6 worm cellular contexts compared by ENCODE assay signal in genomic region chrII:10197091-10197675, ce11.
A peak's percentile ranks its signal among the peaks of the same experiment; 100 is the strongest.
TF ChIP-seq lines count a peak whose summit lies in the region.

R05H5.3 (plus strand) TSS chrII:10197625.

TF ChIP-seq in whole organism, L1 larva, 84 proteins besides CTCF, POLR2A, EP300 and RAD21 (continues in another document):
- TF ChIP-seq aha-1 (tag; optimal IDR thresholded peaks at IDR 0.05; lab: Kevin White, UChicago) (no peak), nhr-84 (tag; optimal IDR thresholded peaks at IDR 0.05; lab: Kevin White, UChicago) (no peak), ceh-90 (tag; optimal IDR thresholded peaks at IDR 0.05; lab: Kevin White, UChicago) (no peak), ztf-11 (tag; optimal IDR thresholded peaks at IDR 0.05; lab: Kevin White, UChicago) (no peak), pqm-1 (tag; optimal IDR thresholded peaks at IDR 0.05; lab: Kevin White, UChicago) (no peak), hlh-4 (tag; optimal IDR thresholded peaks at IDR 0.05; lab: Kevin White, UChicago) (no peak), snpc-4 (tag; optimal IDR thresholded peaks at IDR 0.05; lab: Kevin White, UChicago) (no peak), mdl-1 (tag; optimal IDR thresholded peaks at IDR 0.05; lab: Kevin White, UChicago) (no peak), F16B12.6 (tag; optimal IDR thresholded peaks at IDR 0.05; lab: Kevin White, UChicago) (no peak), C16A3.4 (tag; optimal IDR thresholded peaks at IDR 0.05; lab: Kevin White, UChicago) (peak; percentile 67), ceh-8 (GFP tag; optimal IDR thresholded peaks at IDR 0.05; lab: Kevin White, UChicago) (no peak), Y116A8C.19 (tag; optimal IDR thresholded peaks at IDR 0.05; lab: Kevin White, UChicago; ENCODE audit: borderline replicate concordance) (no peak), ztf-4 (tag; optimal IDR thresholded peaks at IDR 0.05; lab: Kevin White, UChicago) (no peak), ceh-82 (tag; optimal IDR thresholded peaks at IDR 0.05; lab: Kevin White, UChicago) (peak in 1 of 3 experiments; percentile 66), lin-15B (tag; optimal IDR thresholded peaks at IDR 0.05; lab: Kevin White, UChicago) (peak; percentile 75)

TF ChIP-seq in whole organism, L2 larva, 48 proteins besides CTCF, POLR2A, EP300 and RAD21 (continues in another document):
- peak; percentile 27 for TF ChIP-seq sma-3 (GFP tag; optimal IDR thresholded peaks at IDR 0.05; lab: Kevin White, UChicago)
- TF ChIP-seq sma-9 (GFP tag; optimal IDR thresholded peaks at IDR 0.05; lab: Kevin White, UChicago) = peak; percentile 30
- TF ChIP-seq sma-9 (tag; optimal IDR thresholded peaks at IDR 0.05; lab: Kevin White, UChicago) = no peak
- TF ChIP-seq nhr-237 (tag; optimal IDR thresholded peaks at IDR 0.05; lab: Kevin White, UChicago) = no peak
- TF ChIP-seq lin-39 (tag; optimal IDR thresholded peaks at IDR 0.05; lab: Kevin White, UChicago) = no peak
- TF ChIP-seq unc-62 (GFP tag; optimal IDR thresholded peaks at IDR 0.05; lab: Kevin White, UChicago) = no peak
- TF ChIP-seq nhr-25 (tag; optimal IDR thresholded peaks at IDR 0.05; lab: Kevin White, UChicago) = no peak
- no peak for TF ChIP-seq ztf-11 (tag; optimal IDR thresholded peaks at IDR 0.05; lab: Kevin White, UChicago)
- no peak for TF ChIP-seq skn-1 (tag; optimal IDR thresholded peaks at IDR 0.05; lab: Kevin White, UChicago)
- TF ChIP-seq alr-1 (tag; optimal IDR thresholded peaks at IDR 0.05; lab: Kevin White, UChicago) = no peak
- TF ChIP-seq lsy-2 (tag; optimal IDR thresholded peaks at IDR 0.05; lab: Kevin White, UChicago) = peak in 1 of 2 experiments; percentile 78
- TF ChIP-seq aly-2 (tag; optimal IDR thresholded peaks at IDR 0.05; lab: Kevin White, UChicago) = no peak
- TF ChIP-seq nhr-23 (tag; optimal IDR thresholded peaks at IDR 0.05; lab: Kevin White, UChicago) = no peak
- peak; percentile 54 for TF ChIP-seq lin-13 (GFP tag; optimal IDR thresholded peaks at IDR 0.05; lab: Kevin White, UChicago)
- peak; percentile 69 for TF ChIP-seq nhr-129 (tag; optimal IDR thresholded peaks at IDR 0.05; lab: Kevin White, UChicago)
- no peak for TF ChIP-seq mbf-1 (tag; optimal IDR thresholded peaks at IDR 0.05; lab: Kevin White, UChicago)

TF ChIP-seq in whole organism, L3 larva, 47 proteins besides CTCF, POLR2A, EP300 and RAD21:
- TF ChIP-seq nhr-11 (tag; optimal IDR thresholded peaks at IDR 0.05; lab: Kevin White, UChicago) (peak; percentile 60), ceh-28 (tag; optimal IDR thresholded peaks at IDR 0.05; lab: Kevin White, UChicago) (no peak), R02D3.7 (tag; optimal IDR thresholded peaks at IDR 0.05; lab: Kevin White, UChicago) (peak; percentile 73), lin-15B (tag; optimal IDR thresholded peaks at IDR 0.05; lab: Kevin White, UChicago) (peak; percentile 84), snpc-4 (tag; optimal IDR thresholded peaks at IDR 0.05; lab: Kevin White, UChicago) (peak; percentile 45), pqm-1 (tag; optimal IDR thresholded peaks at IDR 0.05; lab: Kevin White, UChicago) (peak; percentile 19), fkh-10 (GFP tag; optimal IDR thresholded peaks at IDR 0.05; lab: Kevin White, UChicago) (peak; percentile 70), lsy-12 (tag; optimal IDR thresholded peaks at IDR 0.05; lab: Kevin White, UChicago) (no peak), nfya-1 (tag; optimal IDR thresholded peaks at IDR 0.05; lab: Kevin White, UChicago; ENCODE audit: insufficient read depth) (peak; percentile 72), pha-4 (tag; optimal IDR thresholded peaks at IDR 0.05; lab: Kevin White, UChicago) (peak; percentile 78), nhr-25 (tag; optimal IDR thresholded peaks at IDR 0.05; lab: Kevin White, UChicago) (peak; percentile 24), aly-2 (tag; optimal IDR thresholded peaks at IDR 0.05; lab: Kevin White, UChicago) (no peak), lin-39 (tag; optimal IDR thresholded peaks at IDR 0.05; lab: Kevin White, UChicago) (peak; percentile 54)

TF ChIP-seq in whole organism, L4 larva, 104 proteins besides CTCF, POLR2A, EP300 and RAD21 (continues in another document):
- TF ChIP-seq lin-15B (tag; optimal IDR thresholded peaks at IDR 0.05; lab: Kevin White, UChicago) (no peak), nhr-48 (tag; optimal IDR thresholded peaks at IDR 0.05; lab: Kevin White, UChicago) (no peak), nhr-11 (tag; optimal IDR thresholded peaks at IDR 0.05; lab: Kevin White, UChicago) (peak; percentile 80), lir-3 (tag; optimal IDR thresholded peaks at IDR 0.05; lab: Kevin White, UChicago) (no peak), lin-1 (GFP tag; IDR thresholded peaks at IDR 0.05; lab: Robert Waterston, UW) (no peak), egl-27 (tag; optimal IDR thresholded peaks at IDR 0.05; lab: Kevin White, UChicago) (no peak), T26A8.4 (GFP tag; IDR thresholded peaks at IDR 0.05; lab: Robert Waterston, UW) (no peak), D1046.2 (GFP tag; IDR thresholded peaks at IDR 0.05; lab: Robert Waterston, UW) (no peak), tag-97 (GFP tag; IDR thresholded peaks at IDR 0.05; lab: Robert Waterston, UW) (no peak), nhr-10 (tag; optimal IDR thresholded peaks at IDR 0.05; lab: Kevin White, UChicago) (no peak), rbr-2 (tag; optimal IDR thresholded peaks at IDR 0.05; lab: Kevin White, UChicago) (no peak), sdz-12 (GFP tag; optimal IDR thresholded peaks at IDR 0.05; lab: Kevin White, UChicago) (no peak), zip-2 (tag; optimal IDR thresholded peaks at IDR 0.05; lab: Kevin White, UChicago) (no peak), hif-1 (tag; optimal IDR thresholded peaks at IDR 0.05; lab: Kevin White, UChicago) (peak in 1 of 2 experiments; percentile 70), skn-1 (tag; optimal IDR thresholded peaks at IDR 0.05; lab: Kevin White, UChicago) (no peak), nhr-41 (GFP tag; IDR thresholded peaks at IDR 0.05; lab: Robert Waterston, UW) (no peak), pha-4 (GFP tag; IDR thresholded peaks at IDR 0.05; lab: Robert Waterston, UW) (no peak), pha-4 (tag; optimal IDR thresholded peaks at IDR 0.05; lab: Kevin White, UChicago) (no peak), spr-3 (GFP tag; optimal IDR thresholded peaks at IDR 0.05; lab: Kevin White, UChicago) (no peak)

TF ChIP-seq in whole organism, late embryonic, 69 proteins besides CTCF, POLR2A, EP300 and RAD21:
- TF ChIP-seq F13H6.1 (tag; optimal IDR thresholded peaks at IDR 0.05; lab: Kevin White, UChicago) (no peak), tbx-7 (tag; optimal IDR thresholded peaks at IDR 0.05; lab: Kevin White, UChicago) (no peak), nhr-232 (tag; optimal IDR thresholded peaks at IDR 0.05; lab: Kevin White, UChicago) (no peak), K09A11.1 (tag; optimal IDR thresholded peaks at IDR 0.05; lab: Kevin White, UChicago; ENCODE audit: insufficient read depth) (no peak), unc-42 (tag; optimal IDR thresholded peaks at IDR 0.05; lab: Kevin White, UChicago) (peak; percentile 55), ref-2 (tag; optimal IDR thresholded peaks at IDR 0.05; lab: Kevin White, UChicago) (no peak), rnt-1 (tag; optimal IDR thresholded peaks at IDR 0.05; lab: Kevin White, UChicago) (no peak)

TF ChIP-seq in whole organism, young adult, 124 proteins besides CTCF, POLR2A, EP300 and RAD21 (continues in another document):
- TF ChIP-seq ccch-3 (GFP tag; optimal IDR thresholded peaks at IDR 0.05; lab: Kevin White, UChicago) = no peak
- TF ChIP-seq nhr-90 (tag; optimal IDR thresholded peaks at IDR 0.05; lab: Kevin White, UChicago) = no peak
- no peak for TF ChIP-seq Y53G8AR.9 (GFP tag; conservative IDR thresholded peaks at IDR 0.05; lab: Robert Waterston, UW)
- peak; percentile 37 for TF ChIP-seq snpc-4 (GFP tag; optimal IDR thresholded peaks at IDR 0.05; lab: Kevin White, UChicago)
- TF ChIP-seq snpc-4 (tag; optimal IDR thresholded peaks at IDR 0.05; lab: Kevin White, UChicago) = no peak
- no peak for TF ChIP-seq ztf-3 (GFP tag; optimal IDR thresholded peaks at IDR 0.05; lab: Kevin White, UChicago)
- no peak for TF ChIP-seq F22D6.2 (tag; optimal IDR thresholded peaks at IDR 0.05; lab: Kevin White, UChicago)
- TF ChIP-seq attf-5 (GFP tag; optimal IDR thresholded peaks at IDR 0.05; lab: Kevin White, UChicago) = peak; percentile 76
- TF ChIP-seq atf-7 (tag; optimal IDR thresholded peaks at IDR 0.05; lab: Kevin White, UChicago) = no peak
- TF ChIP-seq F10E7.11 (tag; optimal IDR thresholded peaks at IDR 0.05; lab: Kevin White, UChicago) = no peak
- TF ChIP-seq lin-40 (tag; optimal IDR thresholded peaks at IDR 0.05; lab: Kevin White, UChicago) = no peak
- TF ChIP-seq F23B12.7 (tag; optimal IDR thresholded peaks at IDR 0.05; lab: Kevin White, UChicago; ENCODE audit: insufficient read depth) = peak; percentile 79
- no peak for TF ChIP-seq let-526 (GFP tag; IDR thresholded peaks at IDR 0.05; lab: Robert Waterston, UW)
- TF ChIP-seq ztf-26 (tag; optimal IDR thresholded peaks at IDR 0.05; lab: Kevin White, UChicago) = no peak
- no peak for TF ChIP-seq zfh-2 (GFP tag; conservative IDR thresholded peaks at IDR 0.05; lab: Robert Waterston, UW)
- TF ChIP-seq fkh-3 (tag; optimal IDR thresholded peaks at IDR 0.05; lab: Kevin White, UChicago) = no peak
- no peak for TF ChIP-seq K12H6.12 (tag; optimal IDR thresholded peaks at IDR 0.05; lab: Kevin White, UChicago)
- TF ChIP-seq aptf-2 (GFP tag; conservative IDR thresholded peaks at IDR 0.05; lab: Robert Waterston, UW) = 0 out of 2 replicates have a peak, but pooled peaks have one; percentile 56
- TF ChIP-seq F37B4.10 (GFP tag; IDR thresholded peaks at IDR 0.05; lab: Robert Waterston, UW) = no peak
- peak; percentile 94 for TF ChIP-seq ceh-100 (GFP tag; IDR thresholded peaks at IDR 0.05; lab: Robert Waterston, UW)
- no peak; the same call in 1 of the 2 replicates for TF ChIP-seq cebp-1 (GFP tag; IDR thresholded peaks at IDR 0.05; lab: Robert Waterston, UW)
- no peak for TF ChIP-seq cebp-1 (tag; optimal IDR thresholded peaks at IDR 0.05; lab: Kevin White, UChicago)
- TF ChIP-seq athp-1 (tag; optimal IDR thresholded peaks at IDR 0.05; lab: Kevin White, UChicago) = no peak
- TF ChIP-seq attf-6 (GFP tag; IDR thresholded peaks at IDR 0.05; lab: Robert Waterston, UW) = peak; percentile 49; the same call in 1 of the 2 replicates
- TF ChIP-seq ztf-18 (tag; optimal IDR thresholded peaks at IDR 0.05; lab: Kevin White, UChicago) = peak; percentile 58
- TF ChIP-seq nfya-2 (GFP tag; IDR thresholded peaks at IDR 0.05; lab: Robert Waterston, UW) = no peak
- TF ChIP-seq dpff-1 (tag; optimal IDR thresholded peaks at IDR 0.05; lab: Kevin White, UChicago) = no peak
- no peak for TF ChIP-seq ceh-58 (GFP tag; IDR thresholded peaks at IDR 0.05; lab: Robert Waterston, UW)
- TF ChIP-seq dpl-1 (GFP tag; optimal IDR thresholded peaks at IDR 0.05; lab: Kevin White, UChicago) = peak; percentile 91
- TF ChIP-seq unc-62 (GFP tag; optimal IDR thresholded peaks at IDR 0.05; lab: Kevin White, UChicago) = no peak
- peak; percentile 72 for TF ChIP-seq attf-3 (GFP tag; conservative IDR thresholded peaks at IDR 0.05; lab: Robert Waterston, UW)
- TF ChIP-seq zim-3 (tag; optimal IDR thresholded peaks at IDR 0.05; lab: Kevin White, UChicago) = no peak
- TF ChIP-seq sdz-38 (tag; optimal IDR thresholded peaks at IDR 0.05; lab: Kevin White, UChicago) = no peak
- TF ChIP-seq lin-54 (GFP tag; optimal IDR thresholded peaks at IDR 0.05; lab: Kevin White, UChicago) = peak; percentile 85
